Fruit fly (Drosophila melanogaster) whole organism, embryonic: Measurements from ENCODE around the gene rgn.

Experiments used
- CG10959 ChIP-seq: fragments of 200-800 bp; sonication (Bioruptor generic); IDR thresholded peaks from 2 replicates; pipeline ENCODE4 v1.3.6; 2022; ENCODE audit warnings: missing biosample characterization, missing genetic modification characterization
- CG10979 ChIP-seq: fragments of 200-800 bp; sonication (Bioruptor generic); optimal IDR thresholded peaks from 2 replicates; lab custom pipeline; 2018; ENCODE audit warnings: missing biosample characterization, mild to moderate bottlenecking, missing genetic modification characterization, moderate library complexity
- CG12219 ChIP-seq: fragments of 200-800 bp; sonication (Bioruptor generic); optimal IDR thresholded peaks from 3 replicates; lab custom pipeline; 2018; ENCODE audit warnings: missing biosample characterization, mild to moderate bottlenecking, missing genetic modification characterization
- CG12391 ChIP-seq: fragments of 200-800 bp; sonication (Bioruptor generic); optimal IDR thresholded peaks from 3 replicates; lab custom pipeline; 2018; ENCODE audit warnings: missing biosample characterization, mild to moderate bottlenecking, missing genetic modification characterization, moderate library complexity
- CG12659 ChIP-seq: fragments of 200-800 bp; sonication (Bioruptor generic); optimal IDR thresholded peaks from 3 replicates; lab custom pipeline; 2017; ENCODE audit warnings: mild to moderate bottlenecking, missing biosample characterization, missing genetic modification reagents, missing genetic modification characterization
- CG12769 ChIP-seq: fragments of 200-800 bp; sonication (Bioruptor generic); optimal IDR thresholded peaks from 2 replicates; lab custom pipeline; 2019; ENCODE audit warnings: missing biosample characterization, mild to moderate bottlenecking, missing genetic modification characterization, moderate library complexity
- CG13123 ChIP-seq: fragments of 200-800 bp; sonication (Bioruptor generic); optimal IDR thresholded peaks from 2 replicates; lab custom pipeline; 2016; ENCODE audit warnings: missing biosample characterization, missing genetic modification characterization
- CG16863 ChIP-seq: fragments of 200-800 bp; sonication (Bioruptor generic); optimal IDR thresholded peaks from 3 replicates; lab custom pipeline; 2016; ENCODE audit warnings: missing biosample characterization, missing genetic modification characterization
- CG1792 ChIP-seq: fragments of 200-800 bp; sonication (Bioruptor generic); optimal IDR thresholded peaks from 2 replicates; lab custom pipeline; 2016; ENCODE audit warnings: missing biosample characterization, missing genetic modification characterization
- CG18476 ChIP-seq: fragments of 200-800 bp; sonication (Bioruptor generic); optimal IDR thresholded peaks from 2 replicates; lab custom pipeline; 2016; ENCODE audit warnings: missing biosample characterization, mild to moderate bottlenecking, missing genetic modification characterization
- CG4854 ChIP-seq: fragments of 200-800 bp; sonication (Bioruptor generic); optimal IDR thresholded peaks from 2 replicates; lab custom pipeline; 2016; ENCODE audit warnings: missing biosample characterization, missing genetic modification characterization, inconsistent platforms
- CG6654 ChIP-seq: fragments of 200-800 bp; sonication (Bioruptor generic); optimal IDR thresholded peaks from 2 replicates; lab custom pipeline; 2017; ENCODE audit warnings: missing biosample characterization, mild to moderate bottlenecking, missing genetic modification characterization
- CG6765 ChIP-seq: fragments of 200-800 bp; sonication (Bioruptor generic); optimal IDR thresholded peaks from 3 replicates; lab custom pipeline; 2017; ENCODE audit warnings: missing biosample characterization, mild to moderate bottlenecking, missing genetic modification characterization
- CG7556 ChIP-seq: fragments of 200-800 bp; sonication (Bioruptor generic); optimal IDR thresholded peaks from 2 replicates; lab custom pipeline; 2017; ENCODE audit warnings: missing biosample characterization, mild to moderate bottlenecking, missing genetic modification characterization
- CG9797 ChIP-seq: fragments of 200-800 bp; sonication (Bioruptor generic); optimal IDR thresholded peaks from 3 replicates; lab custom pipeline; 2018; ENCODE audit warnings: missing biosample characterization, mild to moderate bottlenecking, missing genetic modification characterization
- Dfd ChIP-seq, 2 experiments: fragments of >200 bp; optimal IDR thresholded peaks; 2 replicates each; lab custom pipeline; 2017; ENCODE audit warnings: missing biosample characterization in 2 of 2, missing genetic modification characterization in 2 of 2
- Doc3 ChIP-seq: fragments of 200-800 bp; sonication (Bioruptor generic); IDR thresholded peaks from 3 replicates; pipeline ENCODE4 v1.3.6; 2022; ENCODE audit warnings: missing biosample characterization, missing genetic modification characterization; ENCODE audit not compliant: partially characterized antibody
- Drgx ChIP-seq: fragments of 200-800 bp; sonication (Bioruptor generic); IDR thresholded peaks from 2 replicates; pipeline ENCODE4 v1.3.6; 2022; ENCODE audit warnings: missing biosample characterization, missing genetic modification characterization
- E2f2 ChIP-seq: fragments of 200-800 bp; sonication (Bioruptor generic); IDR thresholded peaks from 2 replicates; pipeline ENCODE4 v1.3.6; 2022; ENCODE audit warnings: missing biosample characterization, missing genetic modification characterization
- Fer3 ChIP-seq: fragments of 200-800 bp; sonication (Bioruptor generic); optimal IDR thresholded peaks from 2 replicates; lab custom pipeline; 2018; ENCODE audit warnings: missing biosample characterization, mild to moderate bottlenecking, missing genetic modification characterization, moderate library complexity
- HLH3B ChIP-seq: fragments of 200-800 bp; sonication (Bioruptor generic); IDR thresholded peaks from 2 replicates; pipeline ENCODE4 v1.3.6; 2022; ENCODE audit warnings: missing biosample characterization, missing genetic modification characterization
- HmgZ ChIP-seq: fragments of 200-800 bp; sonication (Bioruptor generic); optimal IDR thresholded peaks from 2 replicates; lab custom pipeline; 2018; ENCODE audit warnings: missing biosample characterization, mild to moderate bottlenecking, missing genetic modification characterization
- Hr51 ChIP-seq, 2 experiments: fragments of 200-800 bp; sonication (Bioruptor generic); optimal IDR thresholded peaks; 2 replicates in 1 of 2; 3 replicates in 1 of 2; lab custom pipeline; 2016 to 2018; ENCODE audit warnings: missing biosample characterization in 2 of 2, missing genetic modification characterization in 2 of 2, mild to moderate bottlenecking in 1 of 2, moderate library complexity in 1 of 2
- Med ChIP-seq: fragments of 200-800 bp; sonication (Bioruptor generic); peaks from one replicate; lab custom pipeline; 2016; ENCODE audit warnings: missing biosample characterization, missing genetic modification characterization, mild to moderate bottlenecking, inconsistent platforms, moderate library complexity
- Myb ChIP-seq: fragments of 200-800 bp; sonication (Bioruptor generic); optimal IDR thresholded peaks from 2 replicates; lab custom pipeline; 2016; ENCODE audit warnings: missing biosample characterization, missing genetic modification characterization
- Pdp1 ChIP-seq, 2 experiments: fragments of 200-800 bp; sonication (Bioruptor generic); optimal IDR thresholded peaks; 3 replicates each; lab custom pipeline; 2016; ENCODE audit warnings: missing biosample characterization in 2 of 2, missing genetic modification characterization in 2 of 2, mild to moderate bottlenecking in 1 of 2, moderate library complexity in 1 of 2
- Rfx ChIP-seq: fragments of 200-800 bp; sonication (Bioruptor generic); IDR thresholded peaks from 2 replicates; pipeline ENCODE4 v1.3.6; 2022; ENCODE audit warnings: missing biosample characterization, missing genetic modification characterization
- Side ChIP-seq: fragments of 200-800 bp; sonication (Bioruptor generic); optimal IDR thresholded peaks from 2 replicates; lab custom pipeline; 2016; ENCODE audit warnings: missing biosample characterization, missing genetic modification characterization
- Sin3A ChIP-seq: fragments of >200 bp; optimal IDR thresholded peaks from 2 replicates; lab custom pipeline; 2018
- Sox102F ChIP-seq: fragments of 200-800 bp; sonication (Bioruptor generic); optimal IDR thresholded peaks from 2 replicates; lab custom pipeline; 2018; ENCODE audit warnings: missing biosample characterization, mild to moderate bottlenecking, missing genetic modification characterization, moderate library complexity
- ab ChIP-seq: fragments of 200-800 bp; sonication (Bioruptor generic); optimal IDR thresholded peaks from 2 replicates; lab custom pipeline; 2016; ENCODE audit warnings: missing biosample characterization, missing genetic modification characterization
- dm ChIP-seq: fragments of 200-800 bp; sonication (Bioruptor generic); optimal IDR thresholded peaks from 3 replicates; lab custom pipeline; 2016; ENCODE audit warnings: missing biosample characterization, missing genetic modification characterization
- dpn ChIP-seq, 2 experiments: fragments of 200-800 bp; sonication (Bioruptor generic); optimal IDR thresholded peaks; 3 replicates each; lab custom pipeline; 2016; ENCODE audit warnings: missing biosample characterization in 2 of 2, missing genetic modification characterization in 2 of 2
- gem ChIP-seq: fragments of 200-800 bp; sonication (Bioruptor generic); optimal IDR thresholded peaks from 2 replicates; lab custom pipeline; 2019; ENCODE audit warnings: missing biosample characterization, mild to moderate bottlenecking, missing genetic modification characterization, moderate library complexity
- gt ChIP-seq: fragments of 200-800 bp; sonication (Bioruptor generic); IDR thresholded peaks from 2 replicates; pipeline ENCODE4 v1.3.6; 2022; ENCODE audit warnings: missing biosample characterization, missing genetic modification characterization
- hth ChIP-seq: fragments of >200 bp; optimal IDR thresholded peaks from 2 replicates; lab custom pipeline; 2017; ENCODE audit warnings: inconsistent platforms
- kah ChIP-seq: fragments of 200-800 bp; sonication (Bioruptor generic); optimal IDR thresholded peaks from 2 replicates; lab custom pipeline; 2018; ENCODE audit warnings: missing biosample characterization, mild to moderate bottlenecking, missing genetic modification characterization
- klu ChIP-seq: fragments of 200-800 bp; sonication (Bioruptor generic); IDR thresholded peaks from 2 replicates; pipeline ENCODE4 v1.3.6; 2022; ENCODE audit warnings: missing biosample characterization, missing genetic modification characterization
- knrl ChIP-seq: fragments of 200-800 bp; sonication (Bioruptor generic); IDR thresholded peaks from 3 replicates; pipeline ENCODE4 v1.3.6; 2022; ENCODE audit warnings: missing biosample characterization, missing genetic modification characterization; ENCODE audit not compliant: partially characterized antibody
- rib ChIP-seq: fragments of 200-800 bp; sonication (Bioruptor generic); IDR thresholded peaks from 2 replicates; pipeline ENCODE4 v1.3.6; 2022; ENCODE audit warnings: missing biosample characterization, missing genetic modification characterization
- sisA ChIP-seq: fragments of 200-800 bp; sonication (Bioruptor generic); IDR thresholded peaks from 2 replicates; pipeline ENCODE4 v1.3.6; 2022; ENCODE audit warnings: missing biosample characterization, missing genetic modification characterization
- sqz ChIP-seq: fragments of 200-800 bp; sonication (Bioruptor generic); optimal IDR thresholded peaks from 3 replicates; lab custom pipeline; 2018; ENCODE audit warnings: missing biosample characterization, mild to moderate bottlenecking, missing genetic modification characterization
- stwl ChIP-seq: fragments of 200-800 bp; sonication (Bioruptor generic); optimal IDR thresholded peaks from 3 replicates; lab custom pipeline; 2018; ENCODE audit warnings: missing biosample characterization, mild to moderate bottlenecking, missing genetic modification characterization, moderate library complexity
- trem ChIP-seq: fragments of 200-800 bp; optimal IDR thresholded peaks from 3 replicates; lab custom pipeline; 2019; ENCODE audit warnings: missing biosample characterization, mild to moderate bottlenecking, missing genetic modification characterization, moderate library complexity
- unc-4 ChIP-seq: fragments of 200-800 bp; sonication (Bioruptor generic); IDR thresholded peaks from 2 replicates; pipeline ENCODE4 v1.3.6; 2022; ENCODE audit warnings: missing biosample characterization, missing genetic modification characterization; ENCODE audit not compliant: partially characterized antibody
- wdn ChIP-seq: fragments of 200-800 bp; sonication (Bioruptor generic); IDR thresholded peaks from 2 replicates; pipeline ENCODE4 v1.3.6; 2022; ENCODE audit warnings: missing biosample characterization, missing genetic modification characterization
- zfh1 ChIP-seq: fragments of 200-800 bp; sonication (Bioruptor generic); IDR thresholded peaks from 3 replicates; pipeline ENCODE4 v1.3.6; 2022; ENCODE audit warnings: missing biosample characterization, missing genetic modification characterization

rgn gene

dm6 chr3L:21433744-21434384, 51.6 kb downstream of the rgn start (continued):
- TF ChIP-seq CG6765 (peak; percentile 38), Drgx (GFP tag; lab: Robert Waterston, UW) (no peak), rib (GFP tag; lab: Robert Waterston, UW) (0 out of 2 replicates have a peak, but pooled peaks have one; percentile 31), Doc3 (GFP tag; lab: Robert Waterston, UW) (no peak), dm (GFP tag; lab: Kevin White, UChicago) (peak; percentile 92), HLH3B (GFP tag; lab: Robert Waterston, UW) (peak; percentile 8; the same call in 1 of the 2 replicates), stwl (tag; lab: Kevin White, UChicago) (no peak), kah (peak; percentile 81), CG18476 (GFP tag; lab: Kevin White, UChicago) (peak; percentile 48), CG10959 (GFP tag; lab: Robert Waterston, UW) (no peak), CG4854 (GFP tag; lab: Kevin White, UChicago) (no peak), CG1792 (no peak), dpn (GFP tag; optimal IDR thresholded peaks at IDR 0.05; lab: Kevin White, UChicago) (no peak), CG7556 (GFP tag; lab: Kevin White, UChicago) (no peak), CG9797 (no peak)
- TF ChIP-seq, all 482 proteins: peak for 27

dm6 chr3L:21436089-21436488, 53.8 kb downstream of the rgn start:
- TF ChIP-seq Dfd (GFP tag; optimal IDR thresholded peaks at IDR 0.05; lab: Kevin White, UChicago): peak in 1 of 2 experiments; percentile 52
- TF ChIP-seq gem: no peak

dm6 chr3L:21441216-21441813, 59.0 kb downstream of the rgn start, which contains the start of gene CG5664:
Gene CG5664 (minus strand): TSS chr3L:21441363.
- TF ChIP-seq sisA (no peak), stwl (tag; lab: Kevin White, UChicago) (peak; percentile 52), Sox102F (GFP tag; lab: Kevin White, UChicago) (no peak), CG12391 (tag; lab: Kevin White, UChicago) (no peak), CG16863 (GFP tag; lab: Kevin White, UChicago) (no peak), ab (no peak), trem (tag; lab: Kevin White, UChicago) (peak; percentile 72), Pdp1 (GFP tag; optimal IDR thresholded peaks at IDR 0.05; lab: Kevin White, UChicago) (no peak), zfh1 (GFP tag; lab: Robert Waterston, UW) (no peak), Fer3 (tag; lab: Kevin White, UChicago) (no peak), Sin3A (lab: Kevin White, UChicago) (peak; percentile 56), hth (lab: Kevin White, UChicago) (no peak), CG12659 (GFP tag; lab: Kevin White, UChicago) (peak; percentile 28), CG18476 (GFP tag; lab: Kevin White, UChicago) (no peak), unc-4 (GFP tag; lab: Robert Waterston, UW) (peak; percentile 82), sqz (GFP tag; lab: Kevin White, UChicago) (no peak), E2f2 (peak; percentile 81), CG10979 (tag; lab: Kevin White, UChicago) (no peak), Med (GFP tag; lab: Kevin White, UChicago) (peak; percentile 48), gt (GFP tag; lab: Robert Waterston, UW) (no peak), Hr51 (GFP tag; optimal IDR thresholded peaks at IDR 0.05; lab: Kevin White, UChicago) (no peak), HmgZ (tag; lab: Kevin White, UChicago) (no peak), wdn (GFP tag; lab: Robert Waterston, UW) (no peak), CG12769 (no peak), CG6654 (GFP tag; lab: Kevin White, UChicago) (no peak), klu (no peak), CG12219 (GFP tag; lab: Kevin White, UChicago) (no peak), CG13123 (GFP tag; lab: Kevin White, UChicago) (no peak), Myb (GFP tag; lab: Kevin White, UChicago) (peak; percentile 95), Rfx (GFP tag; lab: Robert Waterston, UW) (no peak), knrl (GFP tag; lab: Robert Waterston, UW) (peak; percentile 88), Side (GFP tag; lab: Kevin White, UChicago) (no peak)
